Worm (Caenorhabditis elegans) whole organism, early embryonic: ENCODE data around the gene K11D12.12.

Experiments
- B0310.2 ChIP-seq: sonication (generic microtip); optimal IDR thresholded peaks from 2 replicates; lab custom pipeline; 2016; ENCODE audit warnings: mild to moderate bottlenecking, missing genetic modification characterization, missing compliant biosample characterization
- F13C5.2 ChIP-seq: sonication (generic microtip); optimal IDR thresholded peaks from 2 replicates; lab custom pipeline; 2017; ENCODE audit warnings: mild to moderate bottlenecking, missing genetic modification characterization, inconsistent platforms, missing compliant biosample characterization
- aly-1 ChIP-seq: sonication (generic microtip); optimal IDR thresholded peaks from 2 replicates; lab custom pipeline; 2016; ENCODE audit warnings: missing genetic modification characterization, missing compliant biosample characterization
- ama-1 ChIP-seq: fragments of 150-350 bp; optimal IDR thresholded peaks from 2 replicates; lab custom pipeline; 2014
- ceh-13 ChIP-seq: fragments of 200-800 bp; sonication (Bioruptor generic); optimal IDR thresholded peaks from 2 replicates; lab custom pipeline; 2018; ENCODE audit warnings: mild to moderate bottlenecking, missing genetic modification characterization, missing compliant biosample characterization
- ceh-36 ChIP-seq: sonication (generic microtip); optimal IDR thresholded peaks from 2 replicates; lab custom pipeline; 2016; ENCODE audit warnings: missing genetic modification characterization, inconsistent platforms, missing compliant biosample characterization
- ets-7 ChIP-seq: sonication (generic microtip); optimal IDR thresholded peaks from 2 replicates; lab custom pipeline; 2016; ENCODE audit warnings: missing genotype, missing genetic modification characterization, missing compliant biosample characterization
- flt-1 ChIP-seq: fragments of 200-800 bp; sonication (Bioruptor generic); IDR thresholded peaks from 2 replicates; pipeline ENCODE4 v1.3.6; 2022; ENCODE audit warnings: missing genetic modification characterization, missing compliant biosample characterization
- hmbx-1 ChIP-seq: sonication (generic microtip); optimal IDR thresholded peaks from 2 replicates; lab custom pipeline; 2016; ENCODE audit warnings: mild to moderate bottlenecking, missing genetic modification characterization, missing compliant biosample characterization
- hmg-4 ChIP-seq: fragments of 200-800 bp; sonication (Bioruptor generic); optimal IDR thresholded peaks from 2 replicates; lab custom pipeline; 2018; ENCODE audit warnings: mild to moderate bottlenecking, missing genetic modification characterization, missing compliant biosample characterization
- hnd-1 ChIP-seq: sonication (generic microtip); optimal IDR thresholded peaks from 2 replicates; lab custom pipeline; 2016; ENCODE audit warnings: missing genetic modification characterization, missing compliant biosample characterization
- pes-1 ChIP-seq: fragments of 200-800 bp; sonication (Bioruptor generic); IDR thresholded peaks from 2 replicates; pipeline ENCODE4 v1.3.6; 2022; ENCODE audit warnings: missing genetic modification reagents, missing genetic modification characterization, missing compliant biosample characterization
- scrt-1 ChIP-seq: fragments of 200-800 bp; sonication (Bioruptor generic); IDR thresholded peaks from 2 replicates; pipeline ENCODE4 v1.3.6; 2022; ENCODE audit warnings: missing genetic modification characterization, missing compliant biosample characterization
- sea-1 ChIP-seq: fragments of 200-800 bp; sonication (Bioruptor generic); conservative IDR thresholded peaks from 2 replicates; pipeline ENCODE4 v1.3.6; 2022; ENCODE audit warnings: missing genetic modification characterization, missing compliant biosample characterization
- tbx-11 ChIP-seq: fragments of 200-800 bp; sonication (Bioruptor generic); IDR thresholded peaks from 2 replicates; pipeline ENCODE4 v1.3.6; 2022; ENCODE audit warnings: missing genetic modification characterization, missing compliant biosample characterization
- tbx-37 ChIP-seq: fragments of 200-800 bp; sonication (Bioruptor generic); conservative IDR thresholded peaks from 2 replicates; pipeline ENCODE4 v1.3.6; 2022; ENCODE audit warnings: missing genetic modification reagents, missing genetic modification characterization, missing compliant biosample characterization
- tra-4 ChIP-seq: sonication (generic microtip); optimal IDR thresholded peaks from 2 replicates; lab custom pipeline; 2017; ENCODE audit warnings: missing genetic modification characterization, missing compliant biosample characterization

The K11D12.12 gene

ce11 chrV:5052233-5052632, at the start of gene K11D12.12:
TSS of gene K11D12.12 (plus strand) at chrV:5052261.
- no peak for TF ChIP-seq tbx-37 (GFP tag; lab: Robert Waterston, UW)

- TF ChIP-seq ets-7 (tag; lab: Kevin White, UChicago), result no peak
- no peak for TF ChIP-seq ceh-36 (tag; lab: Kevin White, UChicago)
- no peak for TF ChIP-seq tbx-11 (GFP tag; lab: Robert Waterston, UW)
- no peak for TF ChIP-seq hmg-4 (GFP tag; lab: Kevin White, UChicago)
- no peak for TF ChIP-seq sea-1 (GFP tag; lab: Robert Waterston, UW)
- no peak for TF ChIP-seq tra-4 (tag; lab: Kevin White, UChicago)
- no peak for TF ChIP-seq tbx-37 (GFP tag; lab: Robert Waterston, UW)
- no peak for TF ChIP-seq ama-1 (lab: Kevin White, UChicago)
- no peak for TF ChIP-seq ceh-13 (GFP tag; lab: Kevin White, UChicago)
- no peak for TF ChIP-seq scrt-1
- no peak for TF ChIP-seq hmbx-1
- TF ChIP-seq aly-1 (tag; lab: Kevin White, UChicago), result no peak
- TF ChIP-seq pes-1, result no peak
- no peak for TF ChIP-seq hnd-1
- no peak for TF ChIP-seq B0310.2
- no peak for TF ChIP-seq F13C5.2
- no peak for TF ChIP-seq flt-1 (GFP tag; lab: Robert Waterston, UW)
Measured at ce11 chrV:5012193-5012853, 39.7 kb upstream of the K11D12.12 start, which contains the start of gene srr-6. TSS of gene srr-6 (plus strand) at chrV:5012803.

DNA sequence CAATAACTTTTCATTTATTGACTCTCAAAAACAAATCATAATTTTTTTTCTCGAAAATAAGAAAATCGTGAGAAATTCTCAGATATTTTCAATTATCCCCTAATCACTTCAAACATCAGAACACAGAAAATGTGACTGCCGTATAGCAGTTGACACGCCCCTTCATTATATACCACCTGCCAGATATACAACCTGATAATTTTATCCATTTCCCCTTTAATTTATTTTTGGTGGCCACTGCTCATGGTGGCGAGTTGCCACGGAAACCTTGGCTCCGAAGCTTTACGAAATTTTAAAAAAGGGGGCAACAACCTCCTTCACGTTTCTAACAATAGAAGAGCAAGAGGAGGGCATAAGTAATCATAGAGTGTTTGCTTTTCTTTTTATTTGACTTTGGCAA, 35.3 kb upstream of the K11D12.12 start:
- TF ChIP-seq tra-4 (tag; lab: Kevin White, UChicago) (no peak), ets-7 (tag; lab: Kevin White, UChicago) (no peak), tbx-37 (GFP tag; lab: Robert Waterston, UW) (no peak)

DNA sequence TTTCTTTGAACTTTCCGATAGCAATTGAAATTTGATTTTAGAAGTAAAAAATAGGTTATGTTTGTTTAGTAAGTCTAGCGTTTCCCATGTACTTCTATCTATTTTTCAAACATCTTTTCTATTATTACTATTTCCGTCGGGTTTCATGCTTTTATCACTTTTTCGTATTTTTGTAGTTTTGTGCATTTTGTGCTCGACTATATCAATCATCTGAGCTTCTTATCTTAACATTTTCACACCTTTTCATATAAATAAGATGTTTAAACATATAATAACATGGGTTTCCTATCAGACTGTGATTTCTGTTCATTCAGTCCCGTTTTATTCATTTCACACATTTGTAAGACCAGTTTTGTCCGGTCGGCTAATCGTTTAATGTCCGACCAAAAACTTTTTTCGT, 34.0 kb upstream of the K11D12.12 start:
- TF ChIP-seq hmg-4 (GFP tag; lab: Kevin White, UChicago) (no peak), aly-1 (tag; lab: Kevin White, UChicago) (no peak), pes-1 (no peak), sea-1 (GFP tag; lab: Robert Waterston, UW) (no peak), hnd-1 (no peak), tra-4 (tag; lab: Kevin White, UChicago) (no peak), tbx-11 (GFP tag; lab: Robert Waterston, UW) (no peak), ets-7 (tag; lab: Kevin White, UChicago) (no peak), ama-1 (lab: Kevin White, UChicago) (no peak), tbx-37 (GFP tag; lab: Robert Waterston, UW) (no peak), ceh-13 (GFP tag; lab: Kevin White, UChicago) (no peak), scrt-1 (no peak), flt-1 (GFP tag; lab: Robert Waterston, UW) (no peak), F13C5.2 (no peak), ceh-36 (tag; lab: Kevin White, UChicago) (no peak), B0310.2 (no peak), hmbx-1 (no peak)

- TF ChIP-seq ets-7 (tag; lab: Kevin White, UChicago) (no peak), hmbx-1 (no peak), tra-4 (tag; lab: Kevin White, UChicago) (no peak), scrt-1 (no peak), flt-1 (GFP tag; lab: Robert Waterston, UW) (no peak), ama-1 (lab: Kevin White, UChicago) (no peak), tbx-11 (GFP tag; lab: Robert Waterston, UW) (no peak), aly-1 (tag; lab: Kevin White, UChicago) (no peak), ceh-36 (tag; lab: Kevin White, UChicago) (no peak), hnd-1 (no peak), sea-1 (GFP tag; lab: Robert Waterston, UW) (no peak)
Measured at ce11 chrV:5018810-5019274, 33.2 kb upstream of the K11D12.12 start, which contains the start of gene srr-4. TSS of gene srr-4 (plus strand) at chrV:5019224.

- TF ChIP-seq ceh-36 (tag; lab: Kevin White, UChicago) (no peak), hmg-4 (GFP tag; lab: Kevin White, UChicago) (peak; percentile 37)
Measured at ce11 chrV:5023355-5023754, 28.7 kb upstream of the K11D12.12 start.

DNA sequence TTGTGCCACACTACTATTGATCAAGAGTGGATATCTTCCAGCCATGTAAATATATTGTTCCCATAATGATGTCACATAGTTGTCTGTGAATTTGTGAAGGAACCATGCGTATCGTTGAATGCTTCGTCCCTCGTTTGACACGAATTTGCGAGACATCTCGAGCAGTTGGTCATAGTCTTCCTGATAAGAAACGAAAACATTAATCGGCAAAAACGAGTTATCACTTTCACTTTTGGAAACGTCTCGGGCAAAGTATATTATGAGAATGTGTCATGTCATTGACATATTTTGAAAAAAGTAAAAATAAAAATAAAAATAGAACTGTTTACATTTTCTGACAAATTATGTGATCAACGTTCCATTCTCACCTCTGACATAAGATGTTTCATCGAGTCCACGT, 25.6 kb upstream of the K11D12.12 start:
- TF ChIP-seq hmbx-1, result no peak

ce11 chrV:5027640-5028039, 24.4 kb upstream of the K11D12.12 start, which contains the start of gene cpt-4:
TSS of gene cpt-4 (minus strand) at chrV:5027723.
- TF ChIP-seq aly-1 (tag; lab: Kevin White, UChicago) (no peak), hnd-1 (no peak), B0310.2 (no peak), ceh-36 (tag; lab: Kevin White, UChicago) (no peak), ets-7 (tag; lab: Kevin White, UChicago) (no peak), tra-4 (tag; lab: Kevin White, UChicago) (no peak), pes-1 (no peak), hmbx-1 (no peak), ceh-13 (GFP tag; lab: Kevin White, UChicago) (no peak), sea-1 (GFP tag; lab: Robert Waterston, UW) (no peak), scrt-1 (no peak), tbx-11 (GFP tag; lab: Robert Waterston, UW) (no peak), ama-1 (lab: Kevin White, UChicago) (no peak), tbx-37 (GFP tag; lab: Robert Waterston, UW) (no peak), hmg-4 (GFP tag; lab: Kevin White, UChicago) (no peak)
